Worm (Caenorhabditis elegans) whole organism, mixed stage, embryonic: ENCODE data around the gene pnn-1.

Source experiments
- drap-1 ChIP-seq: fragments of 200-800 bp; sonication (Bioruptor generic); optimal IDR thresholded peaks from 3 replicates; lab custom pipeline; 2018; ENCODE audit warnings: mild to moderate bottlenecking, missing genetic modification characterization, missing compliant biosample characterization
- elt-3 ChIP-seq: fragments of 150-350 bp; optimal IDR thresholded peaks from 2 replicates; lab custom pipeline; 2014; ENCODE audit warnings: missing biosample characterization, missing genetic modification characterization
- flh-1 ChIP-seq: fragments of 200-800 bp; sonication (Bioruptor generic); optimal IDR thresholded peaks from 2 replicates; lab custom pipeline; 2018; ENCODE audit warnings: mild to moderate bottlenecking, missing genetic modification characterization, moderate library complexity, missing compliant biosample characterization
- lsy-2 ChIP-seq: fragments of 150-350 bp; optimal IDR thresholded peaks from 2 replicates; lab custom pipeline; 2014; ENCODE audit warnings: missing biosample characterization, missing genetic modification characterization
- mab-5 ChIP-seq: fragments of 150-350 bp; optimal IDR thresholded peaks from 2 replicates; lab custom pipeline; 2014; ENCODE audit warnings: missing biosample characterization, missing genetic modification characterization
- nhr-76 ChIP-seq: sonication (generic microtip); optimal IDR thresholded peaks from 2 replicates; lab custom pipeline; 2017; ENCODE audit warnings: missing biosample characterization, missing genetic modification characterization
- pha-4 ChIP-seq: fragments of 150-350 bp; optimal IDR thresholded peaks from 2 replicates; lab custom pipeline; 2018; ENCODE audit warnings: missing biosample characterization, missing genetic modification reagents, missing genetic modification characterization
- sem-2 ChIP-seq: fragments of 200-800 bp; sonication (Bioruptor generic); optimal IDR thresholded peaks from 2 replicates; lab custom pipeline; 2018; ENCODE audit warnings: mild to moderate bottlenecking, missing genetic modification characterization, missing compliant biosample characterization
- snpc-4 ChIP-seq: fragments of 150-350 bp; optimal IDR thresholded peaks from 2 replicates; lab custom pipeline; 2014; ENCODE audit warnings: missing biosample characterization, missing genetic modification characterization
- unc-62 ChIP-seq: fragments of 150-350 bp; optimal IDR thresholded peaks from 2 replicates; lab custom pipeline; 2014; ENCODE audit warnings: missing biosample characterization, missing genetic modification reagents, missing genetic modification characterization

DNA sequence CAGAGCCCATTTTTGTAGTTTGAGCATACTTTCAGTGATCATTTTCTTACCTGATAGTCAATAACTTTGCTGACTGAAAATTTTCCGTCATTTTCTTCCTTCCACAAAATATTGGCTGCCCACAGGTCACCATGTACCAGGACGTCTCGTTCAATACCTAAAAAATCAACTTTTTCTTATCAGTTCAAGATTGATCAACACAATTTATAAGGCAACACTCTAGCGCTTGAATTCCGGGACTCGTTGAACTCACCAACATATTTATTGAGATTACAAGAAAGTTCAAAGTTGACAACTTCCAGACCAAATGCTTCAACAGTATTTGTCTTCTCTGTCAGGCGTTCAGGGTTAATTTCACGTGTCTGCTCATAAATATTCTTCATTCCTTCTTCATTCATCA is 37.3 kb upstream of the pnn-1 start:
- TF ChIP-seq snpc-4, result no peak
- TF ChIP-seq sem-2 (GFP tag; lab: Kevin White, UChicago), result no peak
- TF ChIP-seq lsy-2 (tag; lab: Kevin White, UChicago), result no peak
- TF ChIP-seq elt-3 (tag; lab: Kevin White, UChicago), result no peak
- no peak for TF ChIP-seq flh-1 (GFP tag; lab: Kevin White, UChicago)
- no peak for TF ChIP-seq drap-1 (GFP tag; lab: Kevin White, UChicago)
- TF ChIP-seq mab-5, result no peak
- no peak for TF ChIP-seq pha-4 (tag; lab: Kevin White, UChicago)
- no peak for TF ChIP-seq unc-62 (GFP tag; lab: Kevin White, UChicago)
- no peak for TF ChIP-seq nhr-76 (tag; lab: Kevin White, UChicago)
